Worm (Caenorhabditis elegans): ENCODE data around the gene Y38H8A.12.

ce11 chrIV:13422200-13422599 lies 38.6 kb downstream of the Y38H8A.12 start, which contains the start of gene nol-9:
- TF ChIP-seq aly-2 (tag; optimal IDR thresholded peaks at IDR 0.05) (no peak), snpc-4 (tag; optimal IDR thresholded peaks at IDR 0.05) (no peak)
